Worm (Caenorhabditis elegans): ENCODE results near the gene C05B5.4.

C05B5.4 gene

ce11 chrIII:9963447-9963846 is 30.2 kb upstream of the C05B5.4 start:
- no peak for TF ChIP-seq flt-1 (GFP tag; IDR thresholded peaks at IDR 0.05)
- TF ChIP-seq ceh-13 (GFP tag; optimal IDR thresholded peaks at IDR 0.05): no peak
- no peak for TF ChIP-seq pes-1 (GFP tag; IDR thresholded peaks at IDR 0.05)
- no peak for TF ChIP-seq tbx-11 (GFP tag; IDR thresholded peaks at IDR 0.05)
- TF ChIP-seq tra-4 (tag; optimal IDR thresholded peaks at IDR 0.05): no peak
- TF ChIP-seq ama-1 (optimal IDR thresholded peaks at IDR 0.05): no peak
- no peak for TF ChIP-seq hnd-1 (tag; optimal IDR thresholded peaks at IDR 0.05)
- TF ChIP-seq tbx-37 (GFP tag; conservative IDR thresholded peaks at IDR 0.05): no peak
- no peak for TF ChIP-seq F13C5.2 (tag; optimal IDR thresholded peaks at IDR 0.05)
- no peak for TF ChIP-seq B0310.2 (tag; optimal IDR thresholded peaks at IDR 0.05)
- no peak for TF ChIP-seq ets-7 (tag; optimal IDR thresholded peaks at IDR 0.05)
- no peak for TF ChIP-seq ceh-36 (tag; optimal IDR thresholded peaks at IDR 0.05)
- TF ChIP-seq hmg-4 (GFP tag; optimal IDR thresholded peaks at IDR 0.05): no peak
- TF ChIP-seq sea-1 (GFP tag; conservative IDR thresholded peaks at IDR 0.05): no peak

- TF ChIP-seq ama-1 (optimal IDR thresholded peaks at IDR 0.05): no peak
- no peak for TF ChIP-seq tra-4 (tag; optimal IDR thresholded peaks at IDR 0.05)
- no peak for TF ChIP-seq F13C5.2 (tag; optimal IDR thresholded peaks at IDR 0.05)
- TF ChIP-seq hmbx-1 (tag; optimal IDR thresholded peaks at IDR 0.05): no peak
- TF ChIP-seq ceh-36 (tag; optimal IDR thresholded peaks at IDR 0.05): no peak
- no peak for TF ChIP-seq flt-1 (GFP tag; IDR thresholded peaks at IDR 0.05)
- no peak for TF ChIP-seq ets-7 (tag; optimal IDR thresholded peaks at IDR 0.05)
- TF ChIP-seq tbx-11 (GFP tag; IDR thresholded peaks at IDR 0.05): no peak
- TF ChIP-seq hnd-1 (tag; optimal IDR thresholded peaks at IDR 0.05): no peak
- TF ChIP-seq tbx-37 (GFP tag; conservative IDR thresholded peaks at IDR 0.05): no peak
- no peak for TF ChIP-seq pes-1 (GFP tag; IDR thresholded peaks at IDR 0.05)
- TF ChIP-seq hmg-4 (GFP tag; optimal IDR thresholded peaks at IDR 0.05): no peak
- no peak for TF ChIP-seq ceh-13 (GFP tag; optimal IDR thresholded peaks at IDR 0.05)
Observed at ce11 chrIII:9964416-9964815, 29.3 kb upstream of the C05B5.4 start.

- TF ChIP-seq pes-1 (GFP tag; IDR thresholded peaks at IDR 0.05) (0 out of 2 replicates have a peak, but pooled peaks have one; percentile 15), hmg-4 (GFP tag; optimal IDR thresholded peaks at IDR 0.05) (no peak), ceh-36 (tag; optimal IDR thresholded peaks at IDR 0.05) (peak; percentile 58), hmbx-1 (tag; optimal IDR thresholded peaks at IDR 0.05) (no peak), ets-7 (tag; optimal IDR thresholded peaks at IDR 0.05) (no peak), flt-1 (GFP tag; IDR thresholded peaks at IDR 0.05) (no peak)
Observed at ce11 chrIII:9965444-9965843, 28.2 kb upstream of the C05B5.4 start.

- TF ChIP-seq sea-1 (GFP tag; conservative IDR thresholded peaks at IDR 0.05) (no peak), hmg-4 (GFP tag; optimal IDR thresholded peaks at IDR 0.05) (peak; percentile 43), pes-1 (GFP tag; IDR thresholded peaks at IDR 0.05) (no peak)
Observed at ce11 chrIII:9969371-9969770, 24.3 kb upstream of the C05B5.4 start.

ce11 chrIII:9972192-9972811 is 21.4 kb upstream of the C05B5.4 start:
- TF ChIP-seq flt-1 (GFP tag; IDR thresholded peaks at IDR 0.05) (no peak), hmg-4 (GFP tag; optimal IDR thresholded peaks at IDR 0.05) (no peak), ceh-13 (GFP tag; optimal IDR thresholded peaks at IDR 0.05) (no peak), tbx-11 (GFP tag; IDR thresholded peaks at IDR 0.05) (no peak), tbx-37 (GFP tag; conservative IDR thresholded peaks at IDR 0.05) (no peak), ets-7 (tag; optimal IDR thresholded peaks at IDR 0.05) (no peak), sea-1 (GFP tag; conservative IDR thresholded peaks at IDR 0.05) (no peak), hnd-1 (tag; optimal IDR thresholded peaks at IDR 0.05) (no peak), hmbx-1 (tag; optimal IDR thresholded peaks at IDR 0.05) (no peak), scrt-1 (GFP tag; IDR thresholded peaks at IDR 0.05) (no peak), aly-1 (tag; optimal IDR thresholded peaks at IDR 0.05) (no peak), pes-1 (GFP tag; IDR thresholded peaks at IDR 0.05) (no peak), B0310.2 (tag; optimal IDR thresholded peaks at IDR 0.05) (no peak)

- TF ChIP-seq ama-1 (optimal IDR thresholded peaks at IDR 0.05) (no peak), tbx-11 (GFP tag; IDR thresholded peaks at IDR 0.05) (no peak), flt-1 (GFP tag; IDR thresholded peaks at IDR 0.05) (no peak), tra-4 (tag; optimal IDR thresholded peaks at IDR 0.05) (no peak), ets-7 (tag; optimal IDR thresholded peaks at IDR 0.05) (no peak), tbx-37 (GFP tag; conservative IDR thresholded peaks at IDR 0.05) (no peak), ceh-36 (tag; optimal IDR thresholded peaks at IDR 0.05) (no peak), sea-1 (GFP tag; conservative IDR thresholded peaks at IDR 0.05) (no peak), hmg-4 (GFP tag; optimal IDR thresholded peaks at IDR 0.05) (no peak), hnd-1 (tag; optimal IDR thresholded peaks at IDR 0.05) (no peak), hmbx-1 (tag; optimal IDR thresholded peaks at IDR 0.05) (no peak), F13C5.2 (tag; optimal IDR thresholded peaks at IDR 0.05) (no peak), scrt-1 (GFP tag; IDR thresholded peaks at IDR 0.05) (no peak), ceh-13 (GFP tag; optimal IDR thresholded peaks at IDR 0.05) (no peak), pes-1 (GFP tag; IDR thresholded peaks at IDR 0.05) (no peak)
Observed at ce11 chrIII:9973765-9974164, 19.9 kb upstream of the C05B5.4 start, which contains the start of gene R10E12.2. R10E12.2 (minus strand) TSS chrIII:9973865.

- TF ChIP-seq hmbx-1 (tag; optimal IDR thresholded peaks at IDR 0.05) (no peak), sea-1 (GFP tag; conservative IDR thresholded peaks at IDR 0.05) (no peak), pes-1 (GFP tag; IDR thresholded peaks at IDR 0.05) (no peak), aly-1 (tag; optimal IDR thresholded peaks at IDR 0.05) (no peak), tbx-11 (GFP tag; IDR thresholded peaks at IDR 0.05) (no peak), ceh-13 (GFP tag; optimal IDR thresholded peaks at IDR 0.05) (no peak), ceh-36 (tag; optimal IDR thresholded peaks at IDR 0.05) (no peak), tbx-37 (GFP tag; conservative IDR thresholded peaks at IDR 0.05) (no peak), B0310.2 (tag; optimal IDR thresholded peaks at IDR 0.05) (no peak), tra-4 (tag; optimal IDR thresholded peaks at IDR 0.05) (no peak), ets-7 (tag; optimal IDR thresholded peaks at IDR 0.05) (no peak), hnd-1 (tag; optimal IDR thresholded peaks at IDR 0.05) (no peak), F13C5.2 (tag; optimal IDR thresholded peaks at IDR 0.05) (no peak), ama-1 (optimal IDR thresholded peaks at IDR 0.05) (no peak), flt-1 (GFP tag; IDR thresholded peaks at IDR 0.05) (no peak), scrt-1 (GFP tag; IDR thresholded peaks at IDR 0.05) (no peak), hmg-4 (GFP tag; optimal IDR thresholded peaks at IDR 0.05) (no peak)
Observed at ce11 chrIII:9982119-9982642, 11.5 kb upstream of the C05B5.4 start.
